Fruit fly (Drosophila melanogaster) whole organism: Measurements from ENCODE around the gene CG43392.

Experiments
- Dll ChIP-seq: fragments of >200 bp; optimal IDR thresholded peaks from 2 replicates; lab custom pipeline; 2017
- psq ChIP-seq: fragments of >200 bp; optimal IDR thresholded peaks from 2 replicates; lab custom pipeline; 2017
- usp ChIP-seq: fragments of >200 bp; optimal IDR thresholded peaks from 2 replicates; lab custom pipeline; 2017; ENCODE audit warnings: missing biosample characterization, missing genetic modification characterization, mixed read lengths

DNA sequence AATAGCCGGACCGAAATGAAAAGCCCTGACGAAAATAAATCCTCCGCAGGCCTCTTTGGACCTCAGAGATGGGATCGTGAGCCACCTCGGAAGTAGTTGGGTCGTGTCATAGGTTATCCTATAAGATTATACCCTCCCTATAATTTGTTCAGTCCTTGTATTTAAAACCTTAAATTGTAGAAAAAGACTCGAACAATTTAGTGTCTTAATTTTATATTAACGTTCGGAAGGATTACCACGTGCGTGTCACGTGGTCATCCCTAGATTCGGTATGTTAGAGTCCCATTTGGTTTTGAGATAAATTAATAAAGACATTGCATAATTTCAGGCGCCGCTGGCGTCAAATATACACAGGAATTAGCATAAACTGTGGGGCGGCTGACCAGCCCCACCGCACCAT lies 48.5 kb upstream of the CG43392 start:
- no peak for TF ChIP-seq usp (GFP tag; lab: Kevin White, UChicago)
- no peak for TF ChIP-seq psq (lab: Kevin White, UChicago)
- no peak for TF ChIP-seq Dll (lab: Kevin White, UChicago)
